Worm (Caenorhabditis elegans) whole organism, L3 larva: Measurements from ENCODE around the gene trx-5.

ENCODE experiments used
- ceh-9 ChIP-seq: sonication (generic microtip); optimal IDR thresholded peaks from 2 replicates; lab custom pipeline; 2018; ENCODE audit warnings: missing biosample characterization, missing genetic modification characterization
- daf-12 ChIP-seq: fragments of 150-350 bp; optimal IDR thresholded peaks from 2 replicates; lab custom pipeline; 2014; ENCODE audit warnings: missing biosample characterization, missing genetic modification reagents, missing genetic modification characterization
- lin-15B ChIP-seq: fragments of 150-350 bp; optimal IDR thresholded peaks from 2 replicates; lab custom pipeline; 2014; ENCODE audit warnings: missing biosample characterization, missing genetic modification characterization
- lin-39 ChIP-seq: fragments of 150-350 bp; optimal IDR thresholded peaks from 2 replicates; lab custom pipeline; 2018; ENCODE audit warnings: missing biosample characterization, missing genetic modification reagents, missing genetic modification characterization
- nhr-11 ChIP-seq: fragments of 150-350 bp; optimal IDR thresholded peaks from 2 replicates; lab custom pipeline; 2014; ENCODE audit warnings: missing biosample characterization, missing genetic modification characterization
- nhr-12 ChIP-seq: fragments of 150-350 bp; optimal IDR thresholded peaks from 2 replicates; lab custom pipeline; 2014; ENCODE audit warnings: missing biosample characterization, missing genetic modification characterization
- nhr-23 ChIP-seq: fragments of 150-350 bp; optimal IDR thresholded peaks from 2 replicates; lab custom pipeline; 2014; ENCODE audit warnings: missing biosample characterization, missing genetic modification reagents, missing genetic modification characterization
- nhr-237 ChIP-seq: fragments of 150-350 bp; optimal IDR thresholded peaks from 2 replicates; lab custom pipeline; 2014; ENCODE audit warnings: missing biosample characterization, missing genetic modification characterization
- nhr-77 ChIP-seq: fragments of 150-350 bp; optimal IDR thresholded peaks from 2 replicates; lab custom pipeline; 2014; ENCODE audit warnings: missing biosample characterization, missing genetic modification characterization
- pqm-1 ChIP-seq: fragments of 150-350 bp; optimal IDR thresholded peaks from 2 replicates; lab custom pipeline; 2017; ENCODE audit warnings: missing biosample characterization, missing genetic modification characterization, inconsistent platforms
- skn-1 ChIP-seq: fragments of 150-350 bp; optimal IDR thresholded peaks from 2 replicates; lab custom pipeline; 2014; ENCODE audit warnings: missing biosample characterization, missing genetic modification characterization
- unc-62 ChIP-seq: fragments of 150-350 bp; sonication (generic microtip); optimal IDR thresholded peaks from 4 replicates; lab custom pipeline; 2014; ENCODE audit warnings: missing biosample characterization, missing genetic modification reagents, missing genetic modification characterization
- zag-1 ChIP-seq: fragments of 150-350 bp; optimal IDR thresholded peaks from 2 replicates; lab custom pipeline; 2014; ENCODE audit warnings: missing biosample characterization, missing genetic modification characterization

DNA sequence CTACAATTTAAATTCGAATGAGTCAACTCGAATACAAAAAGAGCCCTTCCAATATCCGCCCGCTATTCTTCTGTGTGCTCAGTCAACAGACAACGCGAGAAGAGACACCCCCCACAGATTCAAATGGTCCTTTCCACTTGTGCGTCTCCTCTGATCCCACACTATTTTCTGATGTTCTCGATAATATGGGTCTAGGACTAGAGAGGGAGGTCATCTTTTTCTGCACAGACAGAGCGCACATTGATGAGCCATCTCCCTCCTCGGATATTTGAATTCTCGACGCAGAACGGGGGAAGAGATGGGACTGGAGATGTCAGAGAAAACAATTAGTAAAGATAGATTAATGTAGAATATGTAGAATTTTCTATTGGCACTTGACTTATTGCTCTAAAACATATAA, 36.5 kb upstream of the trx-5 start:
- TF ChIP-seq pqm-1 (tag; lab: Kevin White, UChicago) (no peak), nhr-23 (tag; lab: Kevin White, UChicago) (no peak), nhr-77 (tag; lab: Kevin White, UChicago) (no peak), nhr-237 (tag; lab: Kevin White, UChicago) (no peak), zag-1 (tag; lab: Kevin White, UChicago) (no peak), nhr-12 (tag; lab: Kevin White, UChicago) (no peak), unc-62 (GFP tag; lab: Kevin White, UChicago) (no peak), daf-12 (no peak), lin-15B (tag; lab: Kevin White, UChicago) (no peak), ceh-9 (tag; lab: Kevin White, UChicago) (no peak), lin-39 (tag; lab: Kevin White, UChicago) (no peak), skn-1 (tag; lab: Kevin White, UChicago) (no peak), nhr-11 (tag; lab: Kevin White, UChicago) (no peak)
